Worm (Caenorhabditis elegans): ENCODE data around the gene C07B5.8.

The C07B5.8 gene

DNA sequence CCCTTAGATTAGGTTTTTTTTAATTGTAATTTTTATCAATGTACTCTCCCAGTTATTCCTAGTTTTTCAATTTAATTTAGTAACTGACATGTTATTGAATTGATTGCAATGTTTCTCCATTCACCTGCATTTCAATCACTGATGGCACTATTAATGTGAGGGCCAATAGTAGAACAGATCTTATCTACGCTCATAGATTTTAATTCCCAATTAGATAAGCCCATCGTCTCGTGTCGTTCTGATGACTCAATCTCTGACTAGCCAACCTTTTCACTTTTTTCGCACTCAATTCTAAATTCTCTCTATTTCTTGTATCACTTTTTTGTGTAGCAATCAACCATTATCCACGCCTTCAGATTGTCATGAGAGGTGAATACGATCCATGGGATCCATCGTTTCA, 24.1 kb downstream of the C07B5.8 start:
- TF ChIP-seq sma-3 (GFP tag; optimal IDR thresholded peaks at IDR 0.05) (no peak), ama-1 (optimal IDR thresholded peaks at IDR 0.05) (no peak), ceh-16 (tag; optimal IDR thresholded peaks at IDR 0.05) (peak; percentile 53), lsy-2 (tag; optimal IDR thresholded peaks at IDR 0.05) (no peak)

DNA sequence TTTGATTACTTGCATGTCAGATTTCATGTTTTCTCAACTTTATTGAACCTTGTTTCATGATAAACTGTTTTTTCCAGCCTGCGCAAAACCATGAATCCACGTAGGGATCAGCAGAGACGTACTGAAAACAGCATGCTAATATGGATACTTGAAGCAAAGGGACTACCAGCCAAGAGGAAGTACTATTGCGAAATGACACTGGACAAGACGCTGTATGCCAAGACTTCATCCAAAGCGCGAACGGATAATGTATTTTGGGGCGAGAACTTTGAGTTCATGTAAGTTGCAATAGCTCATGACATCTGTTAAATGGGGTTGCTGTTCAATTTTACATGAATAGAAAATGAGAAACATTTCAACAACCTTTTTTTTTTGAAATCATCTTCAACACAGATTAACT, 26.1 kb downstream of the C07B5.8 start:
- no peak for TF ChIP-seq C34F6.9 (tag; optimal IDR thresholded peaks at IDR 0.05)
- no peak for TF ChIP-seq ztf-11 (tag; optimal IDR thresholded peaks at IDR 0.05)
- TF ChIP-seq lin-39 (tag; optimal IDR thresholded peaks at IDR 0.05), result no peak
- no peak for TF ChIP-seq sem-4 (tag; optimal IDR thresholded peaks at IDR 0.05)
- no peak for TF ChIP-seq mdl-1 (tag; optimal IDR thresholded peaks at IDR 0.05)
- TF ChIP-seq gmeb-1 (tag; optimal IDR thresholded peaks at IDR 0.05), result no peak
- TF ChIP-seq alr-1 (tag; optimal IDR thresholded peaks at IDR 0.05), result no peak
- TF ChIP-seq unc-39 (tag; optimal IDR thresholded peaks at IDR 0.05), result no peak
- TF ChIP-seq ceh-16 (tag; optimal IDR thresholded peaks at IDR 0.05), result no peak
- no peak for TF ChIP-seq F13H6.1 (tag; optimal IDR thresholded peaks at IDR 0.05)
- TF ChIP-seq R02D3.7 (tag; optimal IDR thresholded peaks at IDR 0.05), result no peak
- TF ChIP-seq nhr-23 (tag; optimal IDR thresholded peaks at IDR 0.05), result no peak

DNA sequence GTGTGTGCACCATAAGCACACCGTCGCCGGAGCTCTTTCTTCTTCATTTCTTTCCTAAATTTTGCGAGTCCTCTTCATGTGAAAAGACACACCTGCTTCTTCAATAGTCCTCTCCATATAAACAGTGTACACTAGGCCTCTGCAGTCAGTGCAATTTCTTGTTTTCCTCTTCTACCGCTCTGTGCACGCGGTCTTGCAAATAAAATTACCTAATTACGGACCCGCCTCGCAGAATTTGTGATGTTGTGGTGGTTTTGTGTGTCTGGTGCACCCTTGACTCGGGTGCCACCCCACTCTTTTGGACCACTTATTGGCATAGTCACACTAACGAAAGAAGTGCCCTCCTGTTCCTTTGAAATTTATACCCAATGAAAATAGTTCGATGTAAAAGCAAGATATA, 26.6 kb downstream of the C07B5.8 start:
- TF ChIP-seq sem-4 (tag; optimal IDR thresholded peaks at IDR 0.05) (no peak), ama-1 (optimal IDR thresholded peaks at IDR 0.05) (no peak), sma-9 (GFP tag; optimal IDR thresholded peaks at IDR 0.05) (no peak), sma-9 (tag; optimal IDR thresholded peaks at IDR 0.05) (no peak), C34F6.9 (tag; optimal IDR thresholded peaks at IDR 0.05) (no peak), aly-2 (tag; optimal IDR thresholded peaks at IDR 0.05) (no peak), unc-39 (tag; optimal IDR thresholded peaks at IDR 0.05) (no peak)

DNA sequence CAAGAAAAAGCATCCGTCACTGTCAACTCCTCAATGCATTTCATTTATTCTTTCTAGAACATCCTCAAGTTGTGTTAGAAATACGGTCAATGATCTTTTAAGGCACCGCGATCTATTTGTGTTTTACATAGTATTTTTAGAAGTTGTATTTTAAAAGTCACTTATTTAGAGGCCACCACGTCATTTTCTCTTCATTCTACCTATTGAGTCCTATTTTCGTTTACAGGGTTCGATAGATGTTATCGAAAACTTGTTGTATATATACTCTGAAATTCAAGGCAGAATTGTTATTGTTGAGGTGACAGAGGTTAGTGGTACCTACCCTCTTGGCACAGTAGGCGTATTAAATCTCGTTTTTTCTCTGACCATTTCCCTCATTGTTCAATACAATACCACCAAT, 27.0 kb downstream of the C07B5.8 start:
- TF ChIP-seq egl-27 (tag; optimal IDR thresholded peaks at IDR 0.05) (no peak), zag-1 (tag; optimal IDR thresholded peaks at IDR 0.05) (no peak), nhr-6 (tag; optimal IDR thresholded peaks at IDR 0.05) (no peak), unc-62 (GFP tag; optimal IDR thresholded peaks at IDR 0.05) (no peak), F13H6.1 (tag; optimal IDR thresholded peaks at IDR 0.05) (no peak), Y55F3AM.14 (GFP tag; optimal IDR thresholded peaks at IDR 0.05) (no peak), snpc-4 (tag; optimal IDR thresholded peaks at IDR 0.05) (no peak), mbf-1 (tag; optimal IDR thresholded peaks at IDR 0.05) (no peak), elt-1 (tag; optimal IDR thresholded peaks at IDR 0.05) (no peak)

DNA sequence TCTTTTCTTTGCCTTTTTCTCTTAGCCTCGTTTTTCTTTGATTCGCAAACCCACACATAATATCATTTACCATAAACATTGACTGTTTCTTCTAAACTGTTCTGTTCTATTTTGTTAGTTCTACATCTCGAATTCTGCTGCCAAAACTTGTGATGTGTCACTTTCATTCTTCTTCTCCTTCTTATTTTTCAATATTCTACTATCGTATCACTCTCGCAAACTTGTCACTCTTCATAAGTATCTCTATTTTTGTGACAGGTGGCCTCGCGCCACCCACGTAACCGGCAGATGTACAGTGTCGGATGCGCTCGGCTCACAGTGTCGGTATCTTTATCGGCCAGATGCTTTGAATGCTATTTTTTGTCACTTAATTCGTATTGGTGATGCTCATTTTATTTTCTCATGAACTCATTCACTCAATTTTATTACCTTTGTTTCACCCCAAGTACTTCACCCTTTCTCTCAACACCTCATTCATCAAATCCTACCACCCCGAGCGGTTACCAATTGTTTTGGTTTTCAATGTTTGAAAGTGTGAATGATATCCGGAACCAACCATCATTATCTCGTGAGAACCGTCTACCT, 28.0 kb downstream of the C07B5.8 start:
- TF ChIP-seq peb-1 (tag; optimal IDR thresholded peaks at IDR 0.05) (no peak), ztf-11 (tag; optimal IDR thresholded peaks at IDR 0.05) (no peak), blmp-1 (tag; optimal IDR thresholded peaks at IDR 0.05; ENCODE audit: insufficient read depth) (peak; percentile 38), dmd-4 (tag; optimal IDR thresholded peaks at IDR 0.05) (no peak), ztf-4 (tag; optimal IDR thresholded peaks at IDR 0.05) (no peak), nhr-25 (tag; optimal IDR thresholded peaks at IDR 0.05) (peak; percentile 18), nhr-11 (tag; optimal IDR thresholded peaks at IDR 0.05) (no peak), nhr-6 (tag; optimal IDR thresholded peaks at IDR 0.05) (no peak), nhr-21 (tag; optimal IDR thresholded peaks at IDR 0.05) (no peak)

DNA sequence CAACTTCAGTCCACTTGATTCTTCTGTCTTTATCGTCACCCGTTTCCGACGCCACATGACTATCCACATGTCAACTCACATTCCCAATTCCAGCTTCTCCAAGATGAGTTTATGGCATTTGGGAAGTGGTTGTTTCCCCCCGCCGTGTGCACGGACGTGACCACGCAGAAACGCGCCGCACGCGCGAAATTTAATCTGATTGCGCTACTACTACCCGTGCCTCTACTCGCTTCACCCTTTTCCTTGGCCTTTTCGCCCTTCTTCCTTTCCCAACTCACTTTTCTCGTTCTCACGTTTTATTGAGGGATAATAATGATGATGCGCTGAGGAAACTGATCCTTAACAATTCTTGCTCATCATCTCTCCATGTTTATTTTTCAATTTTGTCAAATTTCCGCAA, 30.2 kb downstream of the C07B5.8 start:
- TF ChIP-seq nhr-129 (tag; optimal IDR thresholded peaks at IDR 0.05), result no peak
- TF ChIP-seq sma-3 (GFP tag; optimal IDR thresholded peaks at IDR 0.05), result no peak
- no peak for TF ChIP-seq unc-55 (GFP tag; optimal IDR thresholded peaks at IDR 0.05)
- no peak for TF ChIP-seq ztf-11 (tag; optimal IDR thresholded peaks at IDR 0.05)
- no peak for TF ChIP-seq egl-27 (tag; optimal IDR thresholded peaks at IDR 0.05)
- TF ChIP-seq nhr-11 (tag; optimal IDR thresholded peaks at IDR 0.05), result no peak
- TF ChIP-seq blmp-1 (tag; optimal IDR thresholded peaks at IDR 0.05; ENCODE audit: insufficient read depth), result no peak
- no peak for TF ChIP-seq nhr-77 (tag; optimal IDR thresholded peaks at IDR 0.05)
- TF ChIP-seq C34F6.9 (tag; optimal IDR thresholded peaks at IDR 0.05), result no peak

Data from whole organism, L2 larva.